Fruit fly (Drosophila melanogaster) Kc167 (cell line): ENCODE results near the gene CG5194.

Source experiments
- insv ChIP-seq: fragments of >200 bp; optimal IDR thresholded peaks from 3 replicates; lab custom pipeline; 2018; ENCODE audit warnings: missing external identifiers
- psq ChIP-seq: fragments of >200 bp; optimal IDR thresholded peaks from 2 replicates; lab custom pipeline; 2017; ENCODE audit warnings: missing external identifiers
- ttk ChIP-seq: sonication (Bioruptor generic); optimal IDR thresholded peaks from 2 replicates; lab custom pipeline; 2017; ENCODE audit warnings: missing external identifiers

- TF ChIP-seq ttk (lab: Kevin White, UChicago), result no peak
- no peak for TF ChIP-seq psq
- no peak for TF ChIP-seq insv (lab: Kevin White, UChicago)
These were observed 45.2 kb downstream of the CG5194 start, which contains the start of gene ValRS-m for dm6 chr3L:8964458-8964857.
